Worm (Caenorhabditis elegans) whole organism, mixed stage, embryonic: ENCODE data around the gene F54D5.24.
"Not testable (repeated sequence)": the region's sequence is repeated elsewhere in the genome, so short reads cannot be mapped to it uniquely, and the experiment has no call there.

ENCODE experiments used
- M03D4.4 ChIP-seq: sonication (generic microtip); optimal IDR thresholded peaks from 2 replicates; lab custom pipeline; 2017; ENCODE audit warnings: mild to moderate bottlenecking, missing genetic modification characterization, missing compliant biosample characterization
- bed-3 ChIP-seq: fragments of 200-800 bp; sonication (Bioruptor generic); optimal IDR thresholded peaks from 3 replicates; lab custom pipeline; 2018; ENCODE audit warnings: mild to moderate bottlenecking, missing genetic modification characterization, moderate library complexity, missing compliant biosample characterization
- blmp-1 ChIP-seq: fragments of 150-350 bp; optimal IDR thresholded peaks from 2 replicates; lab custom pipeline; 2014; ENCODE audit warnings: missing biosample characterization, missing genetic modification characterization
- ceh-39 ChIP-seq: fragments of 150-350 bp; optimal IDR thresholded peaks from 2 replicates; lab custom pipeline; 2014; ENCODE audit warnings: missing biosample characterization, missing genetic modification characterization
- ceh-43 ChIP-seq: fragments of 200-800 bp; sonication (Bioruptor generic); optimal IDR thresholded peaks from 2 replicates; lab custom pipeline; 2018; ENCODE audit warnings: mild to moderate bottlenecking, missing genetic modification characterization, moderate library complexity, missing compliant biosample characterization
- ceh-83 ChIP-seq: fragments of 200-800 bp; sonication (Bioruptor generic); optimal IDR thresholded peaks from 2 replicates; lab custom pipeline; 2018; ENCODE audit warnings: mild to moderate bottlenecking, missing genetic modification characterization, missing compliant biosample characterization
- ces-1 ChIP-seq: fragments of 150-350 bp; optimal IDR thresholded peaks from 2 replicates; lab custom pipeline; 2014; ENCODE audit warnings: missing biosample characterization, missing genetic modification reagents, missing genetic modification characterization
- cnd-1 ChIP-seq: fragments of 200-800 bp; sonication (Bioruptor generic); optimal IDR thresholded peaks from 2 replicates; lab custom pipeline; 2018; ENCODE audit warnings: mild to moderate bottlenecking, missing genetic modification characterization, missing compliant biosample characterization
- drap-1 ChIP-seq: fragments of 200-800 bp; sonication (Bioruptor generic); optimal IDR thresholded peaks from 3 replicates; lab custom pipeline; 2018; ENCODE audit warnings: mild to moderate bottlenecking, missing genetic modification characterization, missing compliant biosample characterization
- elt-1 ChIP-seq: sonication (generic microtip); optimal IDR thresholded peaks from 2 replicates; lab custom pipeline; 2017; ENCODE audit warnings: missing genetic modification characterization, mild to moderate bottlenecking, missing compliant biosample characterization, antibody characterized with exemption, moderate library complexity, borderline replicate concordance; ENCODE audit not compliant: insufficient read depth
- elt-3 ChIP-seq: fragments of 150-350 bp; optimal IDR thresholded peaks from 2 replicates; lab custom pipeline; 2014; ENCODE audit warnings: missing biosample characterization, missing genetic modification characterization
- flh-1 ChIP-seq: fragments of 200-800 bp; sonication (Bioruptor generic); optimal IDR thresholded peaks from 2 replicates; lab custom pipeline; 2018; ENCODE audit warnings: mild to moderate bottlenecking, missing genetic modification characterization, moderate library complexity, missing compliant biosample characterization
- ham-2 ChIP-seq: fragments of 200-800 bp; sonication (Bioruptor generic); optimal IDR thresholded peaks from 2 replicates; lab custom pipeline; 2018; ENCODE audit warnings: mild to moderate bottlenecking, missing genetic modification characterization, missing compliant biosample characterization
- hlh-1 ChIP-seq: fragments of 150-350 bp; optimal IDR thresholded peaks from 2 replicates; lab custom pipeline; 2014; ENCODE audit warnings: missing biosample characterization, missing genetic modification reagents, missing genetic modification characterization
- lin-13 ChIP-seq: fragments of 150-350 bp; optimal IDR thresholded peaks from 2 replicates; lab custom pipeline; 2014; ENCODE audit warnings: missing biosample characterization, missing genetic modification characterization
- lin-32 ChIP-seq: fragments of 200-800 bp; sonication (Bioruptor generic); optimal IDR thresholded peaks from 2 replicates; lab custom pipeline; 2018; ENCODE audit warnings: mild to moderate bottlenecking, missing genetic modification characterization, missing compliant biosample characterization
- lsy-2 ChIP-seq: fragments of 150-350 bp; optimal IDR thresholded peaks from 2 replicates; lab custom pipeline; 2014; ENCODE audit warnings: missing biosample characterization, missing genetic modification characterization
- mab-5 ChIP-seq: fragments of 150-350 bp; optimal IDR thresholded peaks from 2 replicates; lab custom pipeline; 2014; ENCODE audit warnings: missing biosample characterization, missing genetic modification characterization
- mep-1 ChIP-seq: fragments of 150-350 bp; optimal IDR thresholded peaks from 2 replicates; lab custom pipeline; 2017; ENCODE audit warnings: missing biosample characterization, missing genetic modification reagents, missing genetic modification characterization, inconsistent platforms
- mls-2 ChIP-seq: sonication (generic microtip); optimal IDR thresholded peaks from 2 replicates; lab custom pipeline; 2016; ENCODE audit warnings: mild to moderate bottlenecking, missing genetic modification characterization, moderate library complexity, missing compliant biosample characterization
- nhr-12 ChIP-seq: fragments of 150-350 bp; optimal IDR thresholded peaks from 2 replicates; lab custom pipeline; 2014; ENCODE audit warnings: missing biosample characterization, missing genetic modification characterization
- nhr-2 ChIP-seq: fragments of 150-350 bp; optimal IDR thresholded peaks from 2 replicates; lab custom pipeline; 2014; ENCODE audit warnings: missing biosample characterization, missing genetic modification characterization
- nhr-237 ChIP-seq: fragments of 150-350 bp; optimal IDR thresholded peaks from 2 replicates; lab custom pipeline; 2014; ENCODE audit warnings: missing biosample characterization, missing genetic modification characterization
- nhr-28 ChIP-seq: fragments of 150-350 bp; optimal IDR thresholded peaks from 2 replicates; lab custom pipeline; 2014; ENCODE audit warnings: missing biosample characterization, missing genetic modification characterization
- nhr-76 ChIP-seq: sonication (generic microtip); optimal IDR thresholded peaks from 2 replicates; lab custom pipeline; 2017; ENCODE audit warnings: missing biosample characterization, missing genetic modification characterization
- pha-4 ChIP-seq: fragments of 150-350 bp; optimal IDR thresholded peaks from 2 replicates; lab custom pipeline; 2018; ENCODE audit warnings: missing biosample characterization, missing genetic modification reagents, missing genetic modification characterization
- sem-2 ChIP-seq: fragments of 200-800 bp; sonication (Bioruptor generic); optimal IDR thresholded peaks from 2 replicates; lab custom pipeline; 2018; ENCODE audit warnings: mild to moderate bottlenecking, missing genetic modification characterization, missing compliant biosample characterization
- snpc-4 ChIP-seq: fragments of 150-350 bp; optimal IDR thresholded peaks from 2 replicates; lab custom pipeline; 2014; ENCODE audit warnings: missing biosample characterization, missing genetic modification characterization
- sptf-1 ChIP-seq: sonication (generic microtip); optimal IDR thresholded peaks from 2 replicates; lab custom pipeline; 2017; ENCODE audit warnings: mild to moderate bottlenecking, missing genetic modification characterization, moderate library complexity, missing compliant biosample characterization
- tbx-8 ChIP-seq: fragments of 200-800 bp; sonication (Bioruptor generic); optimal IDR thresholded peaks from 2 replicates; lab custom pipeline; 2018; ENCODE audit warnings: mild to moderate bottlenecking, missing genetic modification characterization, moderate library complexity, missing compliant biosample characterization
- unc-120 ChIP-seq: sonication (generic microtip); optimal IDR thresholded peaks from 2 replicates; lab custom pipeline; 2017; ENCODE audit warnings: missing genetic modification characterization, missing compliant biosample characterization; ENCODE audit not compliant: poor library complexity, severe bottlenecking
- unc-39 ChIP-seq: fragments of 150-350 bp; optimal IDR thresholded peaks from 2 replicates; lab custom pipeline; 2014; ENCODE audit warnings: missing biosample characterization, missing genetic modification characterization
- unc-62 ChIP-seq: fragments of 150-350 bp; optimal IDR thresholded peaks from 2 replicates; lab custom pipeline; 2014; ENCODE audit warnings: missing biosample characterization, missing genetic modification reagents, missing genetic modification characterization
- zip-8 ChIP-seq: fragments of 150-350 bp; optimal IDR thresholded peaks from 2 replicates; lab custom pipeline; 2014; ENCODE audit warnings: missing biosample characterization, missing genetic modification characterization
- ztf-11 ChIP-seq: fragments of 150-350 bp; optimal IDR thresholded peaks from 2 replicates; lab custom pipeline; 2014; ENCODE audit warnings: missing biosample characterization, missing genetic modification characterization

The F54D5.24 gene

DNA sequence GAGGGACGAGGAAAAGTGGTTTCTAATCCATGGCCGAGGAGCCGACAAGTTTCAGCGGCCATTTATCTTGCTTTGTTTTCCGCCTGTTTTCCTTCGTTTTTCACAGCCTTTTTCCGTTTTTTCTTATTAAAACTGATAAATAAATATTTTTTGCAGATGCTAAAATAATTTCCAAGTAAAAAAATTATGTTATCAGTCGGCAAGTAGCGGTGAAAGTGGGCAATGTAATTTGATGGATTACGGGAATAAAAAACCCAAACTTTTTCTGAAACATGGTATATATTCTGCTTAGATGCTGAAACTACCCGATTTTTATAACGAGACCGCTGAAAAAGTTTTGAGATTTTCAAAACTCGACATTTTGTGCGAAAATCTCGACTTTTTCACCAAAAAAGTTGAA, 3.8 kb upstream of the F54D5.24 start, which contains the start of gene dhgd-1:
TSS of gene dhgd-1 (minus strand) at position 101 of the 400 bp plus-strand sequence.
- not testable (repeated sequence) for TF ChIP-seq tbx-8 (GFP tag; lab: Kevin White, UChicago); nhr-28 (tag; lab: Kevin White, UChicago); unc-120 (tag; lab: Kevin White, UChicago)

ce11 chrII:11556338-11556737, 589 bp downstream of the F54D5.24 start, which contains the start of gene F54D5.17:
Gene F54D5.17 (plus strand): TSS chrII:11556638.
- TF ChIP-seq nhr-12 (tag; lab: Kevin White, UChicago) (no peak), flh-1 (no peak), pha-4 (tag; lab: Kevin White, UChicago) (no peak), ceh-39 (tag; lab: Kevin White, UChicago) (no peak), unc-62 (GFP tag; lab: Kevin White, UChicago) (no peak), lsy-2 (tag; lab: Kevin White, UChicago) (no peak), sptf-1 (tag; lab: Kevin White, UChicago) (no peak), ham-2 (GFP tag; lab: Kevin White, UChicago) (no peak), hlh-1 (no peak), mab-5 (tag; lab: Kevin White, UChicago) (no peak)

DNA sequence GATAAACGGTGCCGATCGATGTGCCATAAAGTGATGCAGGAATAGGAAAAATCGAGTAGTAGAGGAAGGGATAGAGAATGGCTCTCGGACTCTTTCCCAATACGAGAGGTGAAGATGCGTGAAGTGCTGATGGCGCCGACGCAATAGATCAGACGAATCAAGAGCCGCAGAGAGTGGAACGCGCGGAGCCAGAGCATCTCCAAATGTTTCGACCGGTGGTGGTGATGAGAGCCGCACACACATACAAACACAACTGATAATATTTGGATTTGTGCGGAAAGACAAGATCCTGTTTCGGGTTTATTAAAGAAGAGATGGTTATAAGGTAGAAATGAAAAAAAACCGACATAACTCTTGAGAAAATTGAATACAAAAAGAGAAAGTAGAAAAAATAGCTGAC, 8.4 kb downstream of the F54D5.24 start, which contains the start of gene F54D5.15:
TSS of gene F54D5.15 (minus strand) at position 101 of the 400 bp plus-strand sequence.
- TF ChIP-seq sptf-1 (tag; lab: Kevin White, UChicago): peak; percentile 60
- TF ChIP-seq mab-5 (tag; lab: Kevin White, UChicago): no peak
- no peak for TF ChIP-seq lin-13
- no peak for TF ChIP-seq pha-4 (tag; lab: Kevin White, UChicago)
- no peak for TF ChIP-seq elt-1
- no peak for TF ChIP-seq nhr-12 (tag; lab: Kevin White, UChicago)

DNA sequence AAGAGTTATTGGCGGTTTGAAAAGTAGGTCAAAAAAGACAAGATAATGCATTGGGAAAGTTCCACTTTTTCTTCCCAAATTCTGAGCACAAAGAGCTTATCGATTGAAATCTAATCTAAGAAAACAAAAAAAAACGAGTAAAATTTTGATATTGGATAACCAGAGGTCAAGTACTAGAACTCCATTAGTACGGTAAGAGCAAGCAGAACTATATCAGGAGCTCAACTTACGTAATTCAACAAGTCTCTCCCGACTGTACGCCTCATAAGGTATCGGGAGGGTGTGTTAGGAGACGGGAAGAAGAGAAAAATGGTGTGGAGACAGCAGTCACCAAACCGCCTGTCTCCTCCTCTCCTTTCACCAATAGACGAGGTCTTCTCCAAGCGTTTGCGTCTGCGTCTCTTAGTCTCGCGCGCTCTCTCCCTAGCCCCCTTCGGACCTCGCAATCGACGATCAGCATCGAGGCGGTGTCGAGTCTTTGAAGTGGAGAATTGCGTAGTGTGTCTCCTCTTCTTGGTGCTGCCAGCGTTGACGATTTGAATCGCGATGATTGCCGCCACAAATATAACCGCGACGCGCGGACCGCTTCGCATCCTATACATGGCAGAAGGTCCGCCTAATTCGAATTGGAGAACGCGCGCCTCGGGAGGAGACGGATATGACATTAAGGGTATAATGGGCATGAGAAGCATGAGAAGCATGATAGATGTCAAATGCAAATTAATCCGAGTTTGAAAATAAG, 11.4 kb downstream of the F54D5.24 start, which contains the start of gene F54D5.5:
TSS of gene F54D5.5 (minus strand) at position 51 of the 742 bp plus-strand sequence.
- TF ChIP-seq blmp-1 (no peak), lin-32 (GFP tag; lab: Kevin White, UChicago) (no peak), ceh-39 (tag; lab: Kevin White, UChicago) (peak; percentile 27), ceh-43 (GFP tag; lab: Kevin White, UChicago) (no peak), lsy-2 (tag; lab: Kevin White, UChicago) (peak; percentile 44), ceh-83 (GFP tag; lab: Kevin White, UChicago) (no peak), nhr-12 (tag; lab: Kevin White, UChicago) (no peak), unc-62 (GFP tag; lab: Kevin White, UChicago) (peak; percentile 48), ztf-11 (peak; percentile 80), snpc-4 (tag; lab: Kevin White, UChicago) (no peak), bed-3 (GFP tag; lab: Kevin White, UChicago) (no peak), hlh-1 (peak; percentile 50), mep-1 (tag; lab: Kevin White, UChicago) (peak; percentile 70), mls-2 (tag; lab: Kevin White, UChicago) (peak; percentile 94), drap-1 (GFP tag; lab: Kevin White, UChicago) (peak; percentile 23), unc-120 (tag; lab: Kevin White, UChicago) (peak; percentile 8), nhr-76 (tag; lab: Kevin White, UChicago) (no peak), nhr-2 (tag; lab: Kevin White, UChicago) (no peak), mab-5 (tag; lab: Kevin White, UChicago) (no peak), sptf-1 (tag; lab: Kevin White, UChicago) (peak; percentile 88), nhr-28 (tag; lab: Kevin White, UChicago) (no peak), tbx-8 (GFP tag; lab: Kevin White, UChicago) (no peak), lin-13 (peak; percentile 35), ces-1 (peak; percentile 90), sem-2 (GFP tag; lab: Kevin White, UChicago) (no peak), elt-3 (tag; lab: Kevin White, UChicago) (no peak), unc-39 (tag; lab: Kevin White, UChicago) (peak; percentile 63), pha-4 (tag; lab: Kevin White, UChicago) (peak; percentile 16), M03D4.4 (tag; lab: Kevin White, UChicago) (no peak), elt-1 (peak; percentile 42), flh-1 (no peak), nhr-237 (no peak), cnd-1 (peak; percentile 86), zip-8 (tag; lab: Kevin White, UChicago) (no peak), ham-2 (GFP tag; lab: Kevin White, UChicago) (peak; percentile 65)
